Fruit fly (Drosophila melanogaster): Measurements from ENCODE around the gene RasGAP1.

DNA sequence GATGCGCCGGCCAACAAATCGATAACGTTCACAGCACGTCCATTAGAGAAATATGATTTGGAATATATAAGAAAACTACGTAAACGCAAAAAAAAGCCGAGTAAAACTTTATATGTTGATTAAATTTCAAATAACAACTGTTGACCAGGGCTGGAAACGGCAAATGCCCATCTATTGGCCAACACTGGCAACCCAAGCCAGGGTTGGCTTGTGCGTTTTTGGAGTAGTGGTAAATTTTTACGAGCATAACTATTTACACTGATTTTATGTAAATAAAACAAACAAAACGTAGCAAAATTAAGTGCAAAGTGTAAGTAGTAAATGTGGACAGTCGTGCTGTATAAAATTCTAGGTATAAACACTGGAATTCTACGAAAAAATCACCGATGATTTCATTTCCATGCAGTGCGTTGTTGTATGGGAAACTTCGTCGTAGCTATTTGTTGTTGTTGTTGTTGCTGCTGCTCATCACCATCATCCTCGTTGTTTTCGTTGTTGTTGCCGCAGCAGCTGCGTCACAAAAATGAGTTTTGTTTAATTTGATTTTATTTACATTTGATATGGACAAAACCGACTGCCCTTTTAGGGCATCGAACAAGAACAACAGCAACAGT lies 44.1 kb upstream of the RasGAP1 start, which contains the start of gene nudE:
- no peak for TF ChIP-seq psq (optimal IDR thresholded peaks at IDR 0.05)
- TF ChIP-seq h (optimal IDR thresholded peaks at IDR 0.05): no peak

All from Kc167 (cell line).